Worm (Caenorhabditis elegans): Measurements from ENCODE around the gene ddi-1.

DNA sequence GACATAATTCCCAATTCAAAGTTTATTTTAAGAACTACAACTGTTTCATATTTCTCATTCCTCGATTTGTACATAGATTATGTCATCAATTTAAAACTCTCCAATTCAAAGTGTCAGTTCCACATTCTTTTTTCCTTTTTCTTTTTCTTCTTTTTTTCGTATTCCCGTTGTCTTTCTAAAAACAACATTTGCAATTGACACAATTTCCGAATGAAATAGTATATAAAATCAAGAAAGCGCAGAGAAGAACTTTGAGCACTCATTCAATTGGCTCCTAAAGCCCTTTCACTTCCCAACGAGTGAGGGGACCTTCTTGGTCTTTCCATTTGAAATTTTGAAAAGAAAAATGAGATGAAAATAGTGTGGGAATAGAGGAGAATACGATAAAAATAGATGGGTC, 24.7 kb downstream of the ddi-1 start:
- TF ChIP-seq lin-40 (tag; optimal IDR thresholded peaks at IDR 0.05) (no peak), madf-6 (GFP tag; IDR thresholded peaks at IDR 0.05) (no peak), F37B4.10 (GFP tag; IDR thresholded peaks at IDR 0.05) (no peak), pbrm-1 (GFP tag; IDR thresholded peaks at IDR 0.05) (no peak), nfya-1 (tag; optimal IDR thresholded peaks at IDR 0.05; ENCODE audit: borderline replicate concordance, insufficient read depth) (no peak), F22D6.2 (tag; optimal IDR thresholded peaks at IDR 0.05) (no peak)
